Fruit fly (Drosophila melanogaster): Measurements from ENCODE around the gene Tbcd.

- TF ChIP-seq CG8478 (optimal IDR thresholded peaks at IDR 0.05) (no peak), CTCF (optimal IDR thresholded peaks at IDR 0.05) (no peak)
These were observed 53.8 kb downstream of the Tbcd start for dm6 chr2L:2201107-2201561.
